Fruit fly (Drosophila melanogaster): ENCODE data around the gene CG32755.

CG32755 gene

DNA sequence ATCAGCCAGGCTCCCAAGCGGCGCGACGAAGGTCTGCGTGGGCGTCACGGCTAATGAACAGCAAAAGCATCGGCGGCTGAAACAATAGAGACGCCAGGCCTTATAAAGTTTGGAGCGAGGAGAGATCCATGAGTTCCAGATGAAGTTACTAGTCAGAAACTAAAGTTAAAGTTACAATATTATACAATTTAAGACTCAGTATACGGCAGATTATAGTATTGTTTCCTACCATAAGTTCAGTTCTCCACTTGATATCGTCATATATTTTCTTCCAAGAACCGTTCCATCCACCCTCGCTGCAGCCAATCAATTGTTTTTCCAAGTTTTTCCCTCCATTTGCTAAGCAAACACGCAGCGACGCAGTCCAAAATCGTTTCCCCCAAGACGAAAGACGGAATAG, 33.3 kb downstream of the CG32755 start (continued):
- TF ChIP-seq toy (GFP tag; IDR thresholded peaks at IDR 0.05), result no peak
- TF ChIP-seq Hsf (GFP tag; optimal IDR thresholded peaks at IDR 0.05), result no peak
- no peak for TF ChIP-seq CG18599 (GFP tag; optimal IDR thresholded peaks at IDR 0.05)
- TF ChIP-seq croc (GFP tag; conservative IDR thresholded peaks at IDR 0.05), result no peak
- no peak for TF ChIP-seq CG6683 (GFP tag; optimal IDR thresholded peaks at IDR 0.05)
- no peak for TF ChIP-seq Fer2 (tag; optimal IDR thresholded peaks at IDR 0.05)
- no peak for TF ChIP-seq Bteb2 (GFP tag; optimal IDR thresholded peaks at IDR 0.05)
- no peak for TF ChIP-seq CG2202 (tag; optimal IDR thresholded peaks at IDR 0.05)
- no peak for TF ChIP-seq ken (GFP tag; IDR thresholded peaks at IDR 0.05)
- TF ChIP-seq otp (GFP tag; IDR thresholded peaks at IDR 0.05), result no peak
- TF ChIP-seq Dad (GFP tag; optimal IDR thresholded peaks at IDR 0.05), result no peak
- TF ChIP-seq row (GFP tag; IDR thresholded peaks at IDR 0.05), result peak; percentile 54; the same call in 2 of the 3 replicates
- 0 out of 2 replicates have a peak, but pooled peaks have one; percentile 32 for TF ChIP-seq E2f1 (GFP tag; IDR thresholded peaks at IDR 0.05)
- no peak for TF ChIP-seq h (optimal IDR thresholded peaks at IDR 0.05)
- TF ChIP-seq dan (GFP tag; IDR thresholded peaks at IDR 0.05), result no peak
- TF ChIP-seq CG15479 (GFP tag; optimal IDR thresholded peaks at IDR 0.05), result no peak
- TF ChIP-seq hb (GFP tag; IDR thresholded peaks at IDR 0.05; ENCODE audit: partially characterized antibody), result no peak
- no peak for TF ChIP-seq gsb-n (tag; optimal IDR thresholded peaks at IDR 0.05)
- no peak for TF ChIP-seq sc (optimal IDR thresholded peaks at IDR 0.05)
- no peak for TF ChIP-seq sc (GFP tag; optimal IDR thresholded peaks at IDR 0.05)
- TF ChIP-seq CG12942 (GFP tag; optimal IDR thresholded peaks at IDR 0.05), result no peak
- TF ChIP-seq gfzf (GFP tag; optimal IDR thresholded peaks at IDR 0.05), result no peak
- no peak for TF ChIP-seq CG6654 (GFP tag; optimal IDR thresholded peaks at IDR 0.05)
- 0 out of 3 replicates have a peak, but pooled peaks have one; percentile 19 for TF ChIP-seq CG17361 (GFP tag; IDR thresholded peaks at IDR 0.05)
- TF ChIP-seq CG7556 (GFP tag; optimal IDR thresholded peaks at IDR 0.05), result no peak
- no peak for TF ChIP-seq shn (GFP tag; optimal IDR thresholded peaks at IDR 0.05)
- TF ChIP-seq onecut (GFP tag; IDR thresholded peaks at IDR 0.05), result no peak
- TF ChIP-seq MBD-R2 (GFP tag; IDR thresholded peaks at IDR 0.05), result no peak
- no peak for TF ChIP-seq inv (GFP tag; IDR thresholded peaks at IDR 0.05; ENCODE audit: partially characterized antibody)
- peak; percentile 19 for TF ChIP-seq CG2678 (tag; optimal IDR thresholded peaks at IDR 0.05)
- no peak for TF ChIP-seq dimm (GFP tag; IDR thresholded peaks at IDR 0.05)
- peak; percentile 63 for TF ChIP-seq CG18476 (GFP tag; optimal IDR thresholded peaks at IDR 0.05)
- 0 out of 2 replicates have a peak, but pooled peaks have one; percentile 18 for TF ChIP-seq ttk (GFP tag; IDR thresholded peaks at IDR 0.05)
- peak; percentile 28 for TF ChIP-seq dmrt99B (tag; optimal IDR thresholded peaks at IDR 0.05)
- TF ChIP-seq CG18764 (GFP tag; optimal IDR thresholded peaks at IDR 0.05), result no peak
- no peak for TF ChIP-seq ash1 (GFP tag; optimal IDR thresholded peaks at IDR 0.05)
- TF ChIP-seq crol (GFP tag; IDR thresholded peaks at IDR 0.05), result no peak
- no peak for TF ChIP-seq CG18011 (GFP tag; optimal IDR thresholded peaks at IDR 0.05)
- no peak for TF ChIP-seq twi (tag; optimal IDR thresholded peaks at IDR 0.05)
- no peak for TF ChIP-seq her (GFP tag; optimal IDR thresholded peaks at IDR 0.05)
- TF ChIP-seq BEAF-32 (GFP tag; optimal IDR thresholded peaks at IDR 0.05), result no peak
- peak; percentile 36 for TF ChIP-seq CG11504 (tag; optimal IDR thresholded peaks at IDR 0.05)
- no peak for TF ChIP-seq CG2199 (GFP tag; IDR thresholded peaks at IDR 0.05)
- TF ChIP-seq CG6254 (GFP tag; optimal IDR thresholded peaks at IDR 0.05), result no peak
- TF ChIP-seq Xrp1 (GFP tag; IDR thresholded peaks at IDR 0.05), result peak; percentile 50; the same call in 1 of the 2 replicates
- TF ChIP-seq CG8281 (tag; optimal IDR thresholded peaks at IDR 0.05), result no peak
- peak; percentile 36; the same call in 1 of the 2 replicates for TF ChIP-seq ara (GFP tag; IDR thresholded peaks at IDR 0.05)
- TF ChIP-seq CG12744 (GFP tag; optimal IDR thresholded peaks at IDR 0.05), result no peak
- TF ChIP-seq CG17912 (GFP tag; optimal IDR thresholded peaks at IDR 0.05), result no peak
- TF ChIP-seq CG11560 (tag; IDR thresholded peaks at IDR 0.05), result no peak
- TF ChIP-seq CG14050 (GFP tag; IDR thresholded peaks at IDR 0.05), result no peak
- TF ChIP-seq CG30020 (tag; optimal IDR thresholded peaks at IDR 0.05), result no peak

Data from whole organism, embryonic.